Fruit fly (Drosophila melanogaster): ENCODE data around the gene Gk1.

Gene Gk1

dm6 chr3L:153670-154069 is 52.0 kb downstream of the Gk1 start:
- TF ChIP-seq CG32264 (GFP tag; optimal IDR thresholded peaks at IDR 0.05) (no peak), Rel (GFP tag; optimal IDR thresholded peaks at IDR 0.05) (no peak), Rel (tag; optimal IDR thresholded peaks at IDR 0.05) (no peak), psq (GFP tag; optimal IDR thresholded peaks at IDR 0.05) (no peak), OdsH (GFP tag; optimal IDR thresholded peaks at IDR 0.05) (no peak), Hr78 (GFP tag; optimal IDR thresholded peaks at IDR 0.05) (no peak), dl (GFP tag; optimal IDR thresholded peaks at IDR 0.05; ENCODE audit: insufficient read depth in 1 of 2, partially characterized antibody in 2 of 2) (no peak), ey (GFP tag; optimal IDR thresholded peaks at IDR 0.05) (no peak), Vsx2 (GFP tag; optimal IDR thresholded peaks at IDR 0.05; ENCODE audit: partially characterized antibody) (no peak), Myc (optimal IDR thresholded peaks at IDR 0.05) (no peak), sage (GFP tag; optimal IDR thresholded peaks at IDR 0.05) (no peak), GATAd (GFP tag; optimal IDR thresholded peaks at IDR 0.05) (no peak), brk (GFP tag; optimal IDR thresholded peaks at IDR 0.05) (no peak), tai (GFP tag; optimal IDR thresholded peaks at IDR 0.05) (no peak), CG9705 (GFP tag; optimal IDR thresholded peaks at IDR 0.05) (no peak), woc (GFP tag; optimal IDR thresholded peaks at IDR 0.05) (no peak), CrebA (GFP tag; optimal IDR thresholded peaks at IDR 0.05; ENCODE audit: borderline replicate concordance) (no peak), Hnf4 (GFP tag; optimal IDR thresholded peaks at IDR 0.05) (no peak), Sp1 (GFP tag; optimal IDR thresholded peaks at IDR 0.05) (no peak)

- TF ChIP-seq rgr (GFP tag; optimal IDR thresholded peaks at IDR 0.05) (no peak), CG9705 (GFP tag; optimal IDR thresholded peaks at IDR 0.05) (no peak), ey (GFP tag; optimal IDR thresholded peaks at IDR 0.05) (no peak), brk (GFP tag; optimal IDR thresholded peaks at IDR 0.05) (no peak), dsf (GFP tag; optimal IDR thresholded peaks at IDR 0.05; ENCODE audit: borderline replicate concordance) (no peak), Dfd (GFP tag; optimal IDR thresholded peaks at IDR 0.05) (no peak), GATAd (GFP tag; optimal IDR thresholded peaks at IDR 0.05) (no peak), jim (GFP tag; optimal IDR thresholded peaks at IDR 0.05) (no peak), Hnf4 (GFP tag; optimal IDR thresholded peaks at IDR 0.05) (no peak), CG32264 (GFP tag; optimal IDR thresholded peaks at IDR 0.05) (no peak), br (GFP tag; optimal IDR thresholded peaks at IDR 0.05) (no peak)
Observed at dm6 chr3L:152489-152888, 53.2 kb downstream of the Gk1 start, which contains the start of the genes Dic61B and p130CAS. Gene Dic61B (minus strand): TSS chr3L:152589. Gene p130CAS (plus strand): TSS chr3L:152884.

Data from whole organism, wandering third instar larva.